Worm (Caenorhabditis elegans): Measurements from ENCODE around the gene F56D6.12.

- TF ChIP-seq ets-7 (tag; optimal IDR thresholded peaks at IDR 0.05) (no peak), hnd-1 (tag; optimal IDR thresholded peaks at IDR 0.05) (no peak), ceh-13 (GFP tag; optimal IDR thresholded peaks at IDR 0.05) (no peak), B0310.2 (tag; optimal IDR thresholded peaks at IDR 0.05) (no peak), scrt-1 (GFP tag; IDR thresholded peaks at IDR 0.05) (no peak)
These were observed 31.0 kb upstream of the F56D6.12 start for ce11 chrIV:3876955-3877354.
